Fruit fly (Drosophila melanogaster) whole organism, embryonic: ENCODE data around the gene Cyp313b1.

Source experiments
- Blimp-1 ChIP-seq: fragments of 200-800 bp; sonication (Bioruptor generic); optimal IDR thresholded peaks from 3 replicates; lab custom pipeline; 2018; ENCODE audit warnings: missing biosample characterization, missing genetic modification characterization, mild to moderate bottlenecking, moderate library complexity, missing genetic modification reagents
- C15 ChIP-seq: fragments of 200-800 bp; sonication (Bioruptor generic); IDR thresholded peaks from 3 replicates; pipeline ENCODE4 v1.3.6; 2022; ENCODE audit warnings: missing biosample characterization, missing genetic modification characterization
- CG1529 ChIP-seq: fragments of 200-800 bp; sonication (Bioruptor generic); optimal IDR thresholded peaks from 3 replicates; lab custom pipeline; 2018; ENCODE audit warnings: missing biosample characterization, missing genetic modification characterization
- CG17802 ChIP-seq: fragments of 200-800 bp; sonication (Bioruptor generic); optimal IDR thresholded peaks from 2 replicates; lab custom pipeline; 2018; ENCODE audit warnings: missing biosample characterization, mild to moderate bottlenecking, missing genetic modification characterization, moderate library complexity
- CG2202 ChIP-seq: fragments of 200-800 bp; sonication (Bioruptor generic); optimal IDR thresholded peaks from 2 replicates; lab custom pipeline; 2018; ENCODE audit warnings: missing biosample characterization, mild to moderate bottlenecking, missing genetic modification characterization
- CG31224 ChIP-seq: fragments of 200-800 bp; sonication (Bioruptor generic); IDR thresholded peaks from 2 replicates; pipeline ENCODE4 v1.3.6; 2022; ENCODE audit warnings: missing biosample characterization, missing genetic modification characterization
- CG32532 ChIP-seq: fragments of 200-800 bp; sonication (Bioruptor generic); IDR thresholded peaks from 2 replicates; pipeline ENCODE4 v1.3.6; 2022; ENCODE audit warnings: missing biosample characterization, missing genetic modification characterization
- CG34376 ChIP-seq: fragments of 200-800 bp; sonication (Bioruptor generic); optimal IDR thresholded peaks from 2 replicates; lab custom pipeline; 2018; ENCODE audit warnings: missing biosample characterization, mild to moderate bottlenecking, missing genetic modification characterization
- CG5245 ChIP-seq: fragments of 200-800 bp; sonication (Bioruptor generic); optimal IDR thresholded peaks from 3 replicates; lab custom pipeline; 2016; ENCODE audit warnings: missing biosample characterization, missing genetic modification characterization
- CG6272 ChIP-seq: fragments of 200-800 bp; sonication (Bioruptor generic); IDR thresholded peaks from 2 replicates; pipeline ENCODE4 v1.3.6; 2022; ENCODE audit warnings: missing biosample characterization, missing genetic modification characterization
- CG6854 ChIP-seq: fragments of 200-800 bp; sonication (Bioruptor generic); optimal IDR thresholded peaks from 3 replicates; lab custom pipeline; 2017; ENCODE audit warnings: missing biosample characterization, mild to moderate bottlenecking, missing genetic modification characterization
- CG7271 ChIP-seq: fragments of 200-800 bp; sonication (Bioruptor generic); optimal IDR thresholded peaks from 2 replicates; lab custom pipeline; 2018; ENCODE audit warnings: missing biosample characterization, mild to moderate bottlenecking, missing genetic modification characterization, moderate library complexity
- CG7745 ChIP-seq: fragments of 200-800 bp; sonication (Bioruptor generic); optimal IDR thresholded peaks from 2 replicates; lab custom pipeline; 2018; ENCODE audit warnings: missing biosample characterization, mild to moderate bottlenecking, missing genetic modification characterization, moderate library complexity
- CG9932 ChIP-seq: fragments of 200-800 bp; sonication (Bioruptor generic); IDR thresholded peaks from 2 replicates; pipeline ENCODE4 v1.3.6; 2022; ENCODE audit warnings: missing biosample characterization, missing genetic modification characterization
- CrebB ChIP-seq: fragments of 200-800 bp; sonication (Bioruptor generic); optimal IDR thresholded peaks from 3 replicates; lab custom pipeline; 2018; ENCODE audit warnings: missing biosample characterization, mild to moderate bottlenecking, missing genetic modification characterization
- Dfd ChIP-seq, 2 experiments: fragments of >200 bp; optimal IDR thresholded peaks; 2 replicates each; lab custom pipeline; 2017; ENCODE audit warnings: missing biosample characterization in 2 of 2, missing genetic modification characterization in 2 of 2
- Ets65A ChIP-seq: fragments of 200-800 bp; sonication (Bioruptor generic); peaks from one replicate; lab custom pipeline; 2016; ENCODE audit warnings: missing biosample characterization, missing genetic modification characterization
- H2.0 ChIP-seq: fragments of 200-800 bp; sonication (Bioruptor generic); IDR thresholded peaks from 2 replicates; pipeline ENCODE4 v1.3.6; 2022; ENCODE audit warnings: missing biosample characterization, missing genetic modification characterization
- Hey ChIP-seq: fragments of 200-800 bp; sonication (Bioruptor generic); optimal IDR thresholded peaks from 3 replicates; lab custom pipeline; 2018; ENCODE audit warnings: missing biosample characterization, mild to moderate bottlenecking, missing genetic modification characterization
- HmgZ ChIP-seq: fragments of 200-800 bp; sonication (Bioruptor generic); optimal IDR thresholded peaks from 2 replicates; lab custom pipeline; 2018; ENCODE audit warnings: missing biosample characterization, mild to moderate bottlenecking, missing genetic modification characterization
- Hr51 ChIP-seq, 2 experiments: fragments of 200-800 bp; sonication (Bioruptor generic); optimal IDR thresholded peaks; 2 replicates in 1 of 2; 3 replicates in 1 of 2; lab custom pipeline; 2016 to 2018; ENCODE audit warnings: missing biosample characterization in 2 of 2, missing genetic modification characterization in 2 of 2, mild to moderate bottlenecking in 1 of 2, moderate library complexity in 1 of 2
- Hr78 ChIP-seq, 2 experiments: fragments of 200-800 bp in 1 of 2; fragments of >200 bp in 1 of 2; sonication (Bioruptor generic) in 1 of 2; optimal IDR thresholded peaks; 2 replicates each; lab custom pipeline; 2017 to 2019; ENCODE audit warnings: missing biosample characterization in 2 of 2, missing genetic modification characterization in 2 of 2, mild to moderate bottlenecking in 1 of 2, moderate library complexity in 1 of 2
- Nf-YB ChIP-seq: fragments of 200-800 bp; sonication (Bioruptor generic); optimal IDR thresholded peaks from 3 replicates; lab custom pipeline; 2019; ENCODE audit warnings: missing biosample characterization, mild to moderate bottlenecking, missing genetic modification characterization, moderate library complexity
- Oaz ChIP-seq: fragments of 200-800 bp; sonication (Bioruptor generic); IDR thresholded peaks from 2 replicates; pipeline ENCODE4 v1.3.6; 2022; ENCODE audit warnings: missing biosample characterization, missing genetic modification characterization
- Opbp ChIP-seq: fragments of 200-800 bp; sonication (Bioruptor generic); IDR thresholded peaks from 3 replicates; pipeline ENCODE4 v1.3.6; 2022; ENCODE audit warnings: missing biosample characterization, missing genetic modification characterization; ENCODE audit not compliant: partially characterized antibody
- Sox100B ChIP-seq: fragments of 200-800 bp; sonication (Bioruptor generic); optimal IDR thresholded peaks from 3 replicates; lab custom pipeline; 2018; ENCODE audit warnings: missing biosample characterization, mild to moderate bottlenecking, missing genetic modification characterization
- Vsx1 ChIP-seq: fragments of 200-800 bp; sonication (Bioruptor generic); optimal IDR thresholded peaks from 2 replicates; lab custom pipeline; 2017; ENCODE audit warnings: missing biosample characterization, mild to moderate bottlenecking, missing genetic modification characterization, missing genetic modification reagents
- bab2 ChIP-seq: fragments of 200-800 bp; sonication (Bioruptor generic); optimal IDR thresholded peaks from 2 replicates; lab custom pipeline; 2016; ENCODE audit warnings: missing biosample characterization, missing genetic modification characterization
- cato ChIP-seq: fragments of 200-800 bp; sonication (Bioruptor generic); optimal IDR thresholded peaks from 2 replicates; lab custom pipeline; 2016; ENCODE audit warnings: missing biosample characterization, missing genetic modification characterization, borderline replicate concordance
- crol ChIP-seq: fragments of 200-800 bp; sonication (Bioruptor generic); IDR thresholded peaks from 2 replicates; pipeline ENCODE4 v1.3.6; 2022; ENCODE audit warnings: missing biosample characterization, missing genetic modification characterization
- ewg ChIP-seq: fragments of 200-800 bp; sonication (Bioruptor generic); optimal IDR thresholded peaks from 3 replicates; lab custom pipeline; 2017; ENCODE audit warnings: mild to moderate bottlenecking, missing biosample characterization, missing genetic modification reagents, missing genetic modification characterization
- gfzf ChIP-seq: fragments of 200-800 bp; sonication (Bioruptor generic); optimal IDR thresholded peaks from 2 replicates; lab custom pipeline; 2016; ENCODE audit warnings: missing biosample characterization, mild to moderate bottlenecking, missing genetic modification characterization, moderate library complexity
- insv ChIP-seq, 2 experiments: fragments of 200-800 bp; sonication (Bioruptor generic); optimal IDR thresholded peaks; 3 replicates each; lab custom pipeline; 2016 to 2018; ENCODE audit warnings: missing biosample characterization in 2 of 2, missing genetic modification characterization in 2 of 2
- jigr1 ChIP-seq: fragments of 200-800 bp; sonication (Bioruptor generic); IDR thresholded peaks from 3 replicates; pipeline ENCODE4 v1.3.6; 2022; ENCODE audit warnings: missing biosample characterization, missing genetic modification characterization
- jing ChIP-seq: fragments of 200-800 bp; sonication (Bioruptor generic); optimal IDR thresholded peaks from 2 replicates; lab custom pipeline; 2018; ENCODE audit warnings: missing biosample characterization, mild to moderate bottlenecking, missing genetic modification characterization
- jumu ChIP-seq: fragments of 200-800 bp; sonication (Bioruptor generic); optimal IDR thresholded peaks from 3 replicates; lab custom pipeline; 2016; ENCODE audit warnings: missing biosample characterization, missing genetic modification characterization
- nom ChIP-seq: fragments of 200-800 bp; sonication (Bioruptor generic); optimal IDR thresholded peaks from 2 replicates; lab custom pipeline; 2017; ENCODE audit warnings: missing biosample characterization, missing genetic modification characterization, mild to moderate bottlenecking, moderate library complexity, missing genetic modification reagents
- onecut ChIP-seq: fragments of 200-800 bp; sonication (Bioruptor generic); IDR thresholded peaks from 2 replicates; pipeline ENCODE4 v1.3.6; 2022; ENCODE audit warnings: missing biosample characterization, missing genetic modification characterization
- pnt ChIP-seq: fragments of 200-800 bp; sonication (Bioruptor generic); optimal IDR thresholded peaks from 3 replicates; lab custom pipeline; 2016; ENCODE audit warnings: missing biosample characterization, missing genetic modification characterization
- prd ChIP-seq, 3 experiments: fragments of >200 bp in 2 of 3; fragments of 200-800 bp in 1 of 3; sonication (Bioruptor generic) in 1 of 3; optimal IDR thresholded peaks in 2 of 3; IDR thresholded peaks in 1 of 3; 2 replicates in 2 of 3; 3 replicates in 1 of 3; pipeline versions ENCODE4 v1.3.6 to Lab custom; 2017 to 2022; ENCODE audit warnings: missing biosample characterization in 1 of 3, missing genetic modification characterization in 1 of 3
- pros ChIP-seq: fragments of 200-800 bp; sonication (Bioruptor generic); optimal IDR thresholded peaks from 3 replicates; lab custom pipeline; 2019; ENCODE audit warnings: missing biosample characterization, mild to moderate bottlenecking, missing genetic modification characterization, moderate library complexity
- sim ChIP-seq: fragments of 200-800 bp; sonication (Bioruptor generic); IDR thresholded peaks from 2 replicates; pipeline ENCODE4 v1.3.6; 2022; ENCODE audit warnings: missing biosample characterization, missing genetic modification characterization
- so ChIP-seq: fragments of 200-800 bp; sonication (Bioruptor generic); IDR thresholded peaks from 3 replicates; pipeline ENCODE4 v1.3.6; 2022; ENCODE audit warnings: missing biosample characterization, missing genetic modification characterization
- tap ChIP-seq: fragments of 200-800 bp; optimal IDR thresholded peaks from 3 replicates; lab custom pipeline; 2019; ENCODE audit warnings: missing biosample characterization, mild to moderate bottlenecking, missing genetic modification characterization, moderate library complexity
- tio ChIP-seq: fragments of 200-800 bp; sonication (Bioruptor generic); optimal IDR thresholded peaks from 2 replicates; lab custom pipeline; 2017; ENCODE audit warnings: missing biosample characterization, missing genetic modification characterization, inconsistent platforms
- tna ChIP-seq: fragments of 200-800 bp; sonication (Bioruptor generic); IDR thresholded peaks from 2 replicates; pipeline ENCODE4 v1.3.6; 2022; ENCODE audit warnings: missing biosample characterization, missing genetic modification characterization; ENCODE audit not compliant: partially characterized antibody
- toy ChIP-seq: fragments of 200-800 bp; sonication (Bioruptor generic); IDR thresholded peaks from 2 replicates; pipeline ENCODE4 v1.3.6; 2022; ENCODE audit warnings: missing biosample characterization, missing genetic modification characterization
- ttk ChIP-seq: fragments of 200-800 bp; sonication (Bioruptor generic); IDR thresholded peaks from 2 replicates; pipeline ENCODE4 v2.1.2; 2022; ENCODE audit warnings: missing biosample characterization, missing genetic modification characterization
- zfh1 ChIP-seq: fragments of 200-800 bp; sonication (Bioruptor generic); IDR thresholded peaks from 3 replicates; pipeline ENCODE4 v1.3.6; 2022; ENCODE audit warnings: missing biosample characterization, missing genetic modification characterization

Cyp313b1 gene

dm6 chr3R:8676560-8677000 lies 31.1 kb upstream of the Cyp313b1 start, which contains the start of the genes Unc50, CG11755 and CG8043 (continued):
- TF ChIP-seq insv (GFP tag; optimal IDR thresholded peaks at IDR 0.05; lab: Kevin White, UChicago) (peak in 1 of 2 experiments; percentile 59), jigr1 (GFP tag; lab: Robert Waterston, UW) (peak; percentile 75; the same call in 2 of the 3 replicates), ttk (GFP tag; lab: Robert Waterston, UW) (peak; percentile 52; the same call in 1 of the 2 replicates), zfh1 (GFP tag; lab: Robert Waterston, UW) (peak; percentile 68), tio (GFP tag; lab: Kevin White, UChicago) (no peak), CG5245 (GFP tag; lab: Kevin White, UChicago) (peak; percentile 45), gfzf (GFP tag; lab: Kevin White, UChicago) (peak; percentile 85), H2.0 (GFP tag; lab: Robert Waterston, UW) (peak; percentile 56; the same call in 1 of the 2 replicates), tna (GFP tag; lab: Robert Waterston, UW) (peak; percentile 84; the same call in 1 of the 2 replicates), pnt (GFP tag; lab: Kevin White, UChicago) (peak; percentile 52), CG6854 (GFP tag; lab: Kevin White, UChicago) (no peak), CG6272 (GFP tag; lab: Robert Waterston, UW) (peak; percentile 83), tap (peak; percentile 68), Oaz (peak; percentile 67; the same call in 1 of the 2 replicates), CG17802 (tag; lab: Kevin White, UChicago) (no peak), Dfd (GFP tag; optimal IDR thresholded peaks at IDR 0.05; lab: Kevin White, UChicago) (no peak), CG34376 (GFP tag; lab: Kevin White, UChicago) (peak; percentile 79), Sox100B (GFP tag; lab: Kevin White, UChicago) (peak; percentile 73), CG32532 (GFP tag; lab: Robert Waterston, UW) (peak; percentile 86), cato (GFP tag; lab: Kevin White, UChicago) (peak; percentile 44), prd (optimal IDR thresholded peaks at IDR 0.05; lab: Kevin White, UChicago) (no peak), prd (GFP tag; IDR thresholded peaks at IDR 0.05; lab: Robert Waterston, UW) (peak; percentile 79), Hey (no peak), Ets65A (GFP tag; lab: Kevin White, UChicago) (peak; percentile 93), Opbp (peak; percentile 91), CrebB (tag; lab: Kevin White, UChicago) (peak; percentile 64), bab2 (peak; percentile 57), CG31224 (peak; percentile 43), Blimp-1 (GFP tag; lab: Kevin White, UChicago) (no peak), Nf-YB (GFP tag; lab: Kevin White, UChicago) (peak; percentile 62), nom (GFP tag; lab: Kevin White, UChicago) (no peak), toy (no peak), Vsx1 (no peak), Hr78 (GFP tag; optimal IDR thresholded peaks at IDR 0.05; lab: Kevin White, UChicago) (peak in 1 of 2 experiments; percentile 28), pros (peak; percentile 42), Hr51 (GFP tag; optimal IDR thresholded peaks at IDR 0.05; lab: Kevin White, UChicago) (peak in 1 of 2 experiments; percentile 64), HmgZ (tag; lab: Kevin White, UChicago) (peak; percentile 87), ewg (peak; percentile 39), CG2202 (peak; percentile 32), jumu (GFP tag; lab: Kevin White, UChicago) (peak; percentile 70), CG1529 (peak; percentile 32), C15 (GFP tag; lab: Robert Waterston, UW) (peak; percentile 16; the same call in 1 of the 3 replicates), onecut (GFP tag; lab: Robert Waterston, UW) (peak; percentile 58), CG7745 (tag; lab: Kevin White, UChicago) (no peak), so (peak; percentile 55; the same call in 1 of the 3 replicates), CG9932 (GFP tag; lab: Robert Waterston, UW) (peak; percentile 95), CG7271 (tag; lab: Kevin White, UChicago) (peak; percentile 30), crol (no peak), jing (no peak), sim (GFP tag; lab: Robert Waterston, UW) (no peak)
